Worm (Caenorhabditis elegans) whole organism, late embryonic: ENCODE results near the gene nhr-132.
A peak's percentile ranks its signal among the peaks of the same experiment; 100 is the strongest.

Source experiments
- C38D4.7 ChIP-seq: fragments of 200-800 bp; sonication (Bioruptor generic); optimal IDR thresholded peaks from 2 replicates; lab custom pipeline; 2018; ENCODE audit warnings: mild to moderate bottlenecking, missing genetic modification characterization, moderate library complexity, missing compliant biosample characterization
- F13H6.1 ChIP-seq: sonication (generic microtip); optimal IDR thresholded peaks from 2 replicates; lab custom pipeline; 2016; ENCODE audit warnings: missing genetic modification characterization, missing compliant biosample characterization
- K02D7.2 ChIP-seq: sonication (generic microtip); optimal IDR thresholded peaks from 2 replicates; lab custom pipeline; 2017; ENCODE audit warnings: mild to moderate bottlenecking, missing genetic modification characterization, missing compliant biosample characterization
- K09A11.1 ChIP-seq: sonication (generic microtip); optimal IDR thresholded peaks from 2 replicates; lab custom pipeline; 2017; ENCODE audit warnings: antibody characterized with exemption, mild to moderate bottlenecking, missing genetic modification characterization, missing compliant biosample characterization; ENCODE audit not compliant: insufficient read depth
- ama-1 ChIP-seq: fragments of 150-350 bp; optimal IDR thresholded peaks from 2 replicates; lab custom pipeline; 2014
- ceh-14 ChIP-seq: sonication (generic microtip); optimal IDR thresholded peaks from 2 replicates; lab custom pipeline; 2016; ENCODE audit warnings: missing genotype, missing genetic modification characterization, missing compliant biosample characterization
- ceh-19 ChIP-seq: fragments of 200-800 bp; sonication (Bioruptor generic); optimal IDR thresholded peaks from 2 replicates; lab custom pipeline; 2018; ENCODE audit warnings: mild to moderate bottlenecking, missing genetic modification characterization, missing compliant biosample characterization
- ceh-2 ChIP-seq: sonication (generic microtip); optimal IDR thresholded peaks from 2 replicates; lab custom pipeline; 2016; ENCODE audit warnings: missing genotype, missing genetic modification characterization, missing compliant biosample characterization
- ceh-22 ChIP-seq: sonication (generic microtip); optimal IDR thresholded peaks from 2 replicates; lab custom pipeline; 2017; ENCODE audit warnings: missing biosample characterization, missing genetic modification characterization
- ceh-30 ChIP-seq: fragments of 150-350 bp; optimal IDR thresholded peaks from 2 replicates; lab custom pipeline; 2014; ENCODE audit warnings: missing biosample characterization, missing genetic modification characterization
- ceh-45 ChIP-seq: fragments of 200-800 bp; sonication (Bioruptor generic); IDR thresholded peaks from 2 replicates; pipeline ENCODE4 v1.3.6; 2022; ENCODE audit warnings: missing genetic modification reagents, missing genetic modification characterization, missing compliant biosample characterization
- ceh-6 ChIP-seq: fragments of 200-800 bp; sonication (Bioruptor generic); optimal IDR thresholded peaks from 2 replicates; lab custom pipeline; 2018; ENCODE audit warnings: mild to moderate bottlenecking, missing genetic modification characterization, missing compliant biosample characterization
- ceh-9 ChIP-seq: sonication (generic microtip); optimal IDR thresholded peaks from 2 replicates; lab custom pipeline; 2016; ENCODE audit warnings: mild to moderate bottlenecking, missing genetic modification characterization, inconsistent platforms, missing compliant biosample characterization
- che-1 ChIP-seq: sonication (generic microtip); optimal IDR thresholded peaks from 2 replicates; lab custom pipeline; 2016; ENCODE audit warnings: mild to moderate bottlenecking, missing genetic modification characterization, missing compliant biosample characterization
- dmd-4 ChIP-seq: sonication (generic microtip); optimal IDR thresholded peaks from 2 replicates; lab custom pipeline; 2016; ENCODE audit warnings: borderline replicate concordance, missing genetic modification characterization, missing compliant biosample characterization
- dve-1 ChIP-seq: sonication (generic microtip); optimal IDR thresholded peaks from 2 replicates; lab custom pipeline; 2017; ENCODE audit warnings: antibody characterized with exemption, mild to moderate bottlenecking, missing genetic modification characterization, missing compliant biosample characterization
- elt-4 ChIP-seq: sonication (generic microtip); optimal IDR thresholded peaks from 2 replicates; lab custom pipeline; 2016; ENCODE audit warnings: missing genetic modification characterization, missing compliant biosample characterization
- eyg-1 ChIP-seq: sonication (generic microtip); optimal IDR thresholded peaks from 2 replicates; lab custom pipeline; 2016; ENCODE audit warnings: missing genotype, missing genetic modification characterization, missing compliant biosample characterization
- hlh-30 ChIP-seq: sonication (generic microtip); optimal IDR thresholded peaks from 2 replicates; lab custom pipeline; 2017; ENCODE audit warnings: antibody characterized with exemption, missing genetic modification characterization, missing compliant biosample characterization; ENCODE audit not compliant: insufficient read depth
- hlh-6 ChIP-seq: sonication (generic microtip); optimal IDR thresholded peaks from 2 replicates; lab custom pipeline; 2016; ENCODE audit warnings: missing genotype, missing genetic modification characterization, missing compliant biosample characterization
- hlh-8 ChIP-seq: sonication (generic microtip); optimal IDR thresholded peaks from 2 replicates; lab custom pipeline; 2016; ENCODE audit warnings: missing genotype, missing genetic modification characterization, missing compliant biosample characterization
- madf-2 ChIP-seq: sonication (generic microtip); optimal IDR thresholded peaks from 2 replicates; lab custom pipeline; 2017; ENCODE audit warnings: missing genetic modification characterization, missing compliant biosample characterization
- nfya-1 ChIP-seq: sonication (generic microtip); optimal IDR thresholded peaks from 2 replicates; lab custom pipeline; 2017; ENCODE audit warnings: missing genetic modification characterization, mild to moderate bottlenecking, missing compliant biosample characterization, antibody characterized with exemption, moderate library complexity
- npax-4 ChIP-seq: sonication (generic microtip); optimal IDR thresholded peaks from 2 replicates; lab custom pipeline; 2016; ENCODE audit warnings: missing genetic modification characterization, missing compliant biosample characterization
- odd-2 ChIP-seq: sonication (generic microtip); optimal IDR thresholded peaks from 2 replicates; lab custom pipeline; 2017; ENCODE audit warnings: antibody characterized with exemption, mild to moderate bottlenecking, missing genetic modification characterization, missing compliant biosample characterization
- pag-3 ChIP-seq: sonication (generic microtip); optimal IDR thresholded peaks from 2 replicates; lab custom pipeline; 2016; ENCODE audit warnings: missing compliant biosample characterization, missing genetic modification characterization, borderline replicate concordance
- pha-2 ChIP-seq: sonication (generic microtip); optimal IDR thresholded peaks from 2 replicates; lab custom pipeline; 2017; ENCODE audit warnings: mild to moderate bottlenecking, missing genetic modification characterization, missing compliant biosample characterization
- pha-4 ChIP-seq: fragments of 150-350 bp; optimal IDR thresholded peaks from 2 replicates; lab custom pipeline; 2018; ENCODE audit warnings: missing biosample characterization, missing genetic modification reagents, missing genetic modification characterization
- pros-1 ChIP-seq: fragments of 150-350 bp; optimal IDR thresholded peaks from 2 replicates; lab custom pipeline; 2014; ENCODE audit warnings: missing biosample characterization, missing genetic modification reagents, missing genetic modification characterization
- syd-9 ChIP-seq: sonication (generic microtip); optimal IDR thresholded peaks from 2 replicates; lab custom pipeline; 2016; ENCODE audit warnings: mild to moderate bottlenecking, missing genetic modification characterization, moderate library complexity, missing compliant biosample characterization
- tbx-7 ChIP-seq: sonication (generic microtip); optimal IDR thresholded peaks from 2 replicates; lab custom pipeline; 2016; ENCODE audit warnings: missing genotype, missing genetic modification characterization, missing compliant biosample characterization
- ttx-3 ChIP-seq: sonication (generic microtip); optimal IDR thresholded peaks from 2 replicates; lab custom pipeline; 2016; ENCODE audit warnings: missing genetic modification reagents, missing genetic modification characterization, missing compliant biosample characterization
- zip-5 ChIP-seq: sonication (generic microtip); optimal IDR thresholded peaks from 2 replicates; lab custom pipeline; 2016; ENCODE audit warnings: missing genetic modification characterization, missing compliant biosample characterization

Gene nhr-132

DNA sequence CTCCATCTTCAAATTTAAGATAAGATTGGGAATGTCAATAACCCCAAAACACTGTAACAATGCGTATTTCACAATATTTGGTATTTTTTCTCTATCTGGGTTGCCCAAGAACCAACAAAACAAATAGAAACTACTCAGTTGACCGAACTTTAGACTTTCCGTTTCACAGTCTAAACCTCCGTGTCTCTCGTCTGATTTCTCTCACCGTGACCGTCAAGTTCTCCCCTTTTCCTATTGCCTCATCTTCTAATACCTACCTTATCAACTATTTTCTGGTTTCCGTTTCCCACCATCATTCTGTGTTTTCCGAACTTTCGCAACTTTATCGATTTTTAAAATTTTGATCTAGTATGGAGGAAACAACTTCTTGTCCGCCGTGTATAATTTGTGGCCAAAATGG, 40.0 kb upstream of the nhr-132 start, which contains the start of gene nhr-131:
TSS of gene nhr-131 (plus strand) at position 87 of the 400 bp plus-strand sequence.
- no peak for TF ChIP-seq ceh-14 (tag; lab: Kevin White, UChicago)
- TF ChIP-seq, all 69 proteins: peak for 0

ce11 chrV:497399-497798, 36.8 kb upstream of the nhr-132 start, which contains the start of gene T01G6.1:
Gene T01G6.1 (plus strand): TSS chrV:497699.
- peak; percentile 37 for TF ChIP-seq nfya-1 (tag; lab: Kevin White, UChicago)
- TF ChIP-seq pha-2 (tag; lab: Kevin White, UChicago) = no peak
- TF ChIP-seq, all 69 proteins: peak for 1

ce11 chrV:500535-500934, 33.7 kb upstream of the nhr-132 start:
- TF ChIP-seq hlh-6 (tag; lab: Kevin White, UChicago) = no peak
- no peak for TF ChIP-seq pros-1 (tag; lab: Kevin White, UChicago)
- TF ChIP-seq odd-2 = no peak
- no peak for TF ChIP-seq C38D4.7 (GFP tag; lab: Kevin White, UChicago)
- no peak for TF ChIP-seq ceh-6 (GFP tag; lab: Kevin White, UChicago)
- no peak for TF ChIP-seq ceh-45
- no peak for TF ChIP-seq madf-2 (tag; lab: Kevin White, UChicago)
- no peak for TF ChIP-seq ttx-3 (tag; lab: Kevin White, UChicago)
- TF ChIP-seq elt-4 (tag; lab: Kevin White, UChicago) = no peak
- no peak for TF ChIP-seq dmd-4 (tag; lab: Kevin White, UChicago)
- TF ChIP-seq ceh-30 (tag; lab: Kevin White, UChicago) = no peak
- TF ChIP-seq ceh-19 (GFP tag; lab: Kevin White, UChicago) = no peak
- TF ChIP-seq zip-5 (tag; lab: Kevin White, UChicago) = no peak
- TF ChIP-seq hlh-8 (tag; lab: Kevin White, UChicago) = no peak
- TF ChIP-seq ceh-9 = no peak

ce11 chrV:501230-501629, 33.0 kb upstream of the nhr-132 start, which contains the start of gene str-256:
Gene str-256 (minus strand): TSS chrV:501330.
- TF ChIP-seq K02D7.2 (tag; lab: Kevin White, UChicago) (no peak), ceh-22 (tag; lab: Kevin White, UChicago) (no peak)
- TF ChIP-seq, all 69 proteins: peak for 0

ce11 chrV:502803-503273, 31.4 kb upstream of the nhr-132 start, which contains the start of gene T01G6.10:
Gene T01G6.10 (minus strand): TSS chrV:503223.
- TF ChIP-seq npax-4 = no peak
- no peak for TF ChIP-seq ceh-2
- TF ChIP-seq pag-3 = no peak
- TF ChIP-seq pha-4 (tag; lab: Kevin White, UChicago) = no peak
- TF ChIP-seq syd-9 = no peak
- no peak for TF ChIP-seq madf-2 (tag; lab: Kevin White, UChicago)
- no peak for TF ChIP-seq che-1 (tag; lab: Kevin White, UChicago)
- TF ChIP-seq F13H6.1 = no peak
- no peak for TF ChIP-seq K02D7.2 (tag; lab: Kevin White, UChicago)
- TF ChIP-seq ama-1 (lab: Kevin White, UChicago) = no peak
- no peak for TF ChIP-seq eyg-1 (tag; lab: Kevin White, UChicago)
- no peak for TF ChIP-seq ttx-3 (tag; lab: Kevin White, UChicago)
- no peak for TF ChIP-seq tbx-7 (tag; lab: Kevin White, UChicago)
- no peak for TF ChIP-seq ceh-14 (tag; lab: Kevin White, UChicago)
- no peak for TF ChIP-seq ceh-30 (tag; lab: Kevin White, UChicago)
- TF ChIP-seq hlh-30 (tag; lab: Kevin White, UChicago) = no peak

- TF ChIP-seq dve-1 (tag; lab: Kevin White, UChicago) (no peak), hlh-8 (tag; lab: Kevin White, UChicago) (no peak), pros-1 (tag; lab: Kevin White, UChicago) (no peak), K09A11.1 (no peak)
Observed at ce11 chrV:503728-504127, 30.5 kb upstream of the nhr-132 start, which contains the start of gene srlf-35. Gene srlf-35 (plus strand): TSS chrV:504028.
